Fruit fly (Drosophila melanogaster) whole organism, embryonic: ENCODE data around the gene CG8042.

Source experiments
- Aef1 ChIP-seq: fragments of 200-800 bp; sonication (Bioruptor generic); IDR thresholded peaks from 3 replicates; pipeline ENCODE4 v1.3.6; 2022; ENCODE audit warnings: missing biosample characterization, missing genetic modification characterization
- CG11398 ChIP-seq: fragments of 200-800 bp; sonication (Bioruptor generic); optimal IDR thresholded peaks from 2 replicates; lab custom pipeline; 2016; ENCODE audit warnings: missing biosample characterization, missing genetic modification characterization
- CG12219 ChIP-seq: fragments of 200-800 bp; sonication (Bioruptor generic); optimal IDR thresholded peaks from 3 replicates; lab custom pipeline; 2018; ENCODE audit warnings: missing biosample characterization, mild to moderate bottlenecking, missing genetic modification characterization
- CG13424 ChIP-seq: fragments of 200-800 bp; sonication (Bioruptor generic); optimal IDR thresholded peaks from 2 replicates; lab custom pipeline; 2019; ENCODE audit warnings: missing biosample characterization, mild to moderate bottlenecking, missing genetic modification characterization, moderate library complexity
- CG13894 ChIP-seq: fragments of 200-800 bp; sonication (Bioruptor generic); optimal IDR thresholded peaks from 3 replicates; lab custom pipeline; 2018; ENCODE audit warnings: missing biosample characterization, mild to moderate bottlenecking, missing genetic modification characterization, moderate library complexity
- CG17568 ChIP-seq: fragments of 200-800 bp; sonication (Bioruptor generic); optimal IDR thresholded peaks from 2 replicates; lab custom pipeline; 2018; ENCODE audit warnings: missing biosample characterization, mild to moderate bottlenecking, missing genetic modification characterization, moderate library complexity
- CG17802 ChIP-seq: fragments of 200-800 bp; sonication (Bioruptor generic); optimal IDR thresholded peaks from 2 replicates; lab custom pipeline; 2018; ENCODE audit warnings: missing biosample characterization, mild to moderate bottlenecking, missing genetic modification characterization, moderate library complexity
- CG2129 ChIP-seq: fragments of 200-800 bp; sonication (Bioruptor generic); IDR thresholded peaks from 2 replicates; pipeline ENCODE4 v1.3.6; 2022; ENCODE audit warnings: missing biosample characterization, missing genetic modification characterization; ENCODE audit not compliant: partially characterized antibody
- CG3065 ChIP-seq: fragments of 200-800 bp; sonication (Bioruptor generic); optimal IDR thresholded peaks from 2 replicates; lab custom pipeline; 2016; ENCODE audit warnings: missing biosample characterization, missing genetic modification characterization
- CG33213 ChIP-seq: fragments of 200-800 bp; sonication (Bioruptor generic); optimal IDR thresholded peaks from 3 replicates; lab custom pipeline; 2016; ENCODE audit warnings: missing biosample characterization, missing genetic modification characterization
- CG34224 ChIP-seq: fragments of 200-800 bp; sonication (Bioruptor generic); IDR thresholded peaks from 3 replicates; pipeline ENCODE4 v1.3.6; 2022; ENCODE audit warnings: missing biosample characterization, missing genetic modification characterization; ENCODE audit not compliant: partially characterized antibody
- CG34376 ChIP-seq: fragments of 200-800 bp; sonication (Bioruptor generic); optimal IDR thresholded peaks from 2 replicates; lab custom pipeline; 2018; ENCODE audit warnings: missing biosample characterization, mild to moderate bottlenecking, missing genetic modification characterization
- CG4282 ChIP-seq: fragments of 200-800 bp; sonication (Bioruptor generic); optimal IDR thresholded peaks from 2 replicates; lab custom pipeline; 2016; ENCODE audit warnings: missing biosample characterization, missing genetic modification characterization
- CG4854 ChIP-seq: fragments of 200-800 bp; sonication (Bioruptor generic); optimal IDR thresholded peaks from 2 replicates; lab custom pipeline; 2016; ENCODE audit warnings: missing biosample characterization, missing genetic modification characterization, inconsistent platforms
- CG5245 ChIP-seq: fragments of 200-800 bp; sonication (Bioruptor generic); optimal IDR thresholded peaks from 3 replicates; lab custom pipeline; 2016; ENCODE audit warnings: missing biosample characterization, missing genetic modification characterization
- CG7987 ChIP-seq: fragments of 200-800 bp; sonication (Bioruptor generic); optimal IDR thresholded peaks from 2 replicates; lab custom pipeline; 2018; ENCODE audit warnings: missing biosample characterization, mild to moderate bottlenecking, missing genetic modification characterization, moderate library complexity
- CG8388 ChIP-seq: fragments of 200-800 bp; sonication (Bioruptor generic); optimal IDR thresholded peaks from 2 replicates; lab custom pipeline; 2019; ENCODE audit warnings: missing biosample characterization, mild to moderate bottlenecking, missing genetic modification characterization, moderate library complexity
- CG9727 ChIP-seq: fragments of 200-800 bp; sonication (Bioruptor generic); optimal IDR thresholded peaks from 3 replicates; lab custom pipeline; 2017; ENCODE audit warnings: missing biosample characterization, mild to moderate bottlenecking, missing genetic modification characterization
- D ChIP-seq, 2 experiments: fragments of 200-800 bp in 1 of 2; fragments of >200 bp in 1 of 2; sonication (Bioruptor generic) in 1 of 2; optimal IDR thresholded peaks; 2 replicates in 1 of 2; 3 replicates in 1 of 2; lab custom pipeline; 2017; ENCODE audit warnings: mild to moderate bottlenecking in 1 of 2, missing biosample characterization in 1 of 2, missing genetic modification characterization in 1 of 2, missing genetic modification reagents in 1 of 2
- D19A ChIP-seq: fragments of 200-800 bp; optimal IDR thresholded peaks from 3 replicates; lab custom pipeline; 2019; ENCODE audit warnings: missing biosample characterization, mild to moderate bottlenecking, missing genetic modification characterization, moderate library complexity
- Ets65A ChIP-seq: fragments of 200-800 bp; sonication (Bioruptor generic); peaks from one replicate; lab custom pipeline; 2016; ENCODE audit warnings: missing biosample characterization, missing genetic modification characterization
- Fer3 ChIP-seq: fragments of 200-800 bp; sonication (Bioruptor generic); optimal IDR thresholded peaks from 2 replicates; lab custom pipeline; 2018; ENCODE audit warnings: missing biosample characterization, mild to moderate bottlenecking, missing genetic modification characterization, moderate library complexity
- H15 ChIP-seq: fragments of 200-800 bp; sonication (Bioruptor generic); IDR thresholded peaks from 3 replicates; pipeline ENCODE4 v1.3.6; 2022; ENCODE audit warnings: missing biosample characterization, missing genetic modification characterization
- MTF-1 ChIP-seq: fragments of 200-800 bp; sonication (Bioruptor generic); optimal IDR thresholded peaks from 2 replicates; lab custom pipeline; 2018; ENCODE audit warnings: missing biosample characterization, mild to moderate bottlenecking, missing genetic modification characterization, borderline replicate concordance
- NC2β ChIP-seq: fragments of 200-800 bp; sonication (Bioruptor generic); optimal IDR thresholded peaks from 2 replicates; lab custom pipeline; 2016; ENCODE audit warnings: missing biosample characterization, missing genetic modification characterization
- Oli ChIP-seq: fragments of 200-800 bp; sonication (Bioruptor generic); optimal IDR thresholded peaks from 2 replicates; lab custom pipeline; 2018; ENCODE audit warnings: missing biosample characterization, mild to moderate bottlenecking, missing genetic modification characterization, moderate library complexity
- abd-A ChIP-seq: fragments of 200-800 bp; sonication (Bioruptor generic); optimal IDR thresholded peaks from 3 replicates; lab custom pipeline; 2019; ENCODE audit warnings: missing biosample characterization, mild to moderate bottlenecking, missing genetic modification characterization, moderate library complexity
- al ChIP-seq: fragments of 200-800 bp; sonication (Bioruptor generic); IDR thresholded peaks from 2 replicates; pipeline ENCODE4 v1.3.6; 2022; ENCODE audit warnings: missing biosample characterization, missing genetic modification characterization
- ato ChIP-seq: fragments of 200-800 bp; sonication (Bioruptor generic); IDR thresholded peaks from 2 replicates; pipeline ENCODE4 v1.3.6; 2022; ENCODE audit warnings: missing biosample characterization, missing genetic modification characterization; ENCODE audit not compliant: partially characterized antibody
- ci ChIP-seq: fragments of 200-800 bp; sonication (Bioruptor generic); IDR thresholded peaks from 3 replicates; pipeline ENCODE4 v1.3.6; 2022; ENCODE audit warnings: missing biosample characterization, missing genetic modification characterization
- dan ChIP-seq: fragments of 200-800 bp; sonication (Bioruptor generic); IDR thresholded peaks from 2 replicates; pipeline ENCODE4 v1.3.6; 2022; ENCODE audit warnings: missing biosample characterization, missing genetic modification characterization
- fd102C ChIP-seq: fragments of 200-800 bp; sonication (Bioruptor generic); optimal IDR thresholded peaks from 2 replicates; lab custom pipeline; 2018; ENCODE audit warnings: missing biosample characterization, mild to moderate bottlenecking, missing genetic modification characterization, moderate library complexity
- gsb-n ChIP-seq: fragments of 200-800 bp; sonication (Bioruptor generic); optimal IDR thresholded peaks from 3 replicates; lab custom pipeline; 2018; ENCODE audit warnings: missing biosample characterization, mild to moderate bottlenecking, missing genetic modification characterization
- hth ChIP-seq: fragments of >200 bp; optimal IDR thresholded peaks from 2 replicates; lab custom pipeline; 2017; ENCODE audit warnings: inconsistent platforms
- maf-S ChIP-seq: fragments of 200-800 bp; sonication (Bioruptor generic); optimal IDR thresholded peaks from 2 replicates; lab custom pipeline; 2016; ENCODE audit warnings: missing biosample characterization, missing genetic modification characterization
- mirr ChIP-seq: fragments of 200-800 bp; sonication (Bioruptor generic); optimal IDR thresholded peaks from 3 replicates; lab custom pipeline; 2018; ENCODE audit warnings: missing biosample characterization, mild to moderate bottlenecking, missing genetic modification characterization
- nerfin-1 ChIP-seq: fragments of 200-800 bp; sonication (Bioruptor generic); optimal IDR thresholded peaks from 3 replicates; lab custom pipeline; 2019; ENCODE audit warnings: missing biosample characterization, mild to moderate bottlenecking, missing genetic modification characterization, moderate library complexity
- onecut ChIP-seq: fragments of 200-800 bp; sonication (Bioruptor generic); IDR thresholded peaks from 2 replicates; pipeline ENCODE4 v1.3.6; 2022; ENCODE audit warnings: missing biosample characterization, missing genetic modification characterization
- otp ChIP-seq: fragments of 200-800 bp; sonication (Bioruptor generic); IDR thresholded peaks from 3 replicates; pipeline ENCODE4, ENCODE4 v1.3.6; 2022; ENCODE audit warnings: missing biosample characterization, missing genetic modification characterization
- pb ChIP-seq: fragments of 200-800 bp; sonication (Bioruptor generic); optimal IDR thresholded peaks from 3 replicates; lab custom pipeline; 2016; ENCODE audit warnings: missing biosample characterization, missing genetic modification characterization
- psq ChIP-seq: fragments of 200-800 bp; sonication (Bioruptor generic); optimal IDR thresholded peaks from 2 replicates; lab custom pipeline; 2017; ENCODE audit warnings: missing biosample characterization, missing genetic modification characterization
- pzg ChIP-seq: fragments of 200-800 bp; sonication (Bioruptor generic); optimal IDR thresholded peaks from 3 replicates; lab custom pipeline; 2018; ENCODE audit warnings: missing biosample characterization, mild to moderate bottlenecking, missing genetic modification characterization, moderate library complexity
- run ChIP-seq: fragments of 200-800 bp; sonication (Bioruptor generic); optimal IDR thresholded peaks from 3 replicates; lab custom pipeline; 2018; ENCODE audit warnings: missing biosample characterization, mild to moderate bottlenecking, missing genetic modification characterization
- schlank ChIP-seq: fragments of 200-800 bp; sonication (Bioruptor generic); optimal IDR thresholded peaks from 2 replicates; lab custom pipeline; 2018; ENCODE audit warnings: missing biosample characterization, mild to moderate bottlenecking, missing genetic modification characterization
- sisA ChIP-seq: fragments of 200-800 bp; sonication (Bioruptor generic); IDR thresholded peaks from 2 replicates; pipeline ENCODE4 v1.3.6; 2022; ENCODE audit warnings: missing biosample characterization, missing genetic modification characterization
- sob ChIP-seq: fragments of 200-800 bp; sonication (Bioruptor generic); IDR thresholded peaks from 2 replicates; pipeline ENCODE4 v1.3.6; 2022; ENCODE audit warnings: missing biosample characterization, missing genetic modification characterization
- tap ChIP-seq: fragments of 200-800 bp; optimal IDR thresholded peaks from 3 replicates; lab custom pipeline; 2019; ENCODE audit warnings: missing biosample characterization, mild to moderate bottlenecking, missing genetic modification characterization, moderate library complexity
- zen ChIP-seq: fragments of 200-800 bp; sonication (Bioruptor generic); optimal IDR thresholded peaks from 3 replicates; lab custom pipeline; 2018; ENCODE audit warnings: missing biosample characterization, mild to moderate bottlenecking, missing genetic modification characterization, moderate library complexity

Gene CG8042

dm6 chr3L:7988828-7989673, 14.3 kb upstream of the CG8042 start (continued):
- TF ChIP-seq fd102C (GFP tag; lab: Kevin White, UChicago) = no peak
- peak; percentile 49; the same call in 1 of the 3 replicates for TF ChIP-seq otp (GFP tag; lab: Robert Waterston, UW)
- TF ChIP-seq maf-S (GFP tag; lab: Kevin White, UChicago) = no peak
- TF ChIP-seq MTF-1 (GFP tag; lab: Kevin White, UChicago) = no peak
- peak; percentile 80 for TF ChIP-seq zen
- TF ChIP-seq CG33213 = peak; percentile 60
- TF ChIP-seq CG3065 (GFP tag; lab: Kevin White, UChicago) = no peak
- TF ChIP-seq Fer3 = peak; percentile 32
- TF ChIP-seq CG13424 (tag; lab: Kevin White, UChicago) = peak; percentile 69
- TF ChIP-seq D (optimal IDR thresholded peaks at IDR 0.05; lab: Kevin White, UChicago) = no peak
- TF ChIP-seq D (GFP tag; optimal IDR thresholded peaks at IDR 0.05; lab: Kevin White, UChicago) = peak; percentile 85
- TF ChIP-seq CG2129 (GFP tag; lab: Robert Waterston, UW) = no peak
- peak; percentile 66 for TF ChIP-seq CG5245
- peak; percentile 35 for TF ChIP-seq pb (GFP tag; lab: Kevin White, UChicago)
- TF ChIP-seq run (tag; lab: Kevin White, UChicago) = no peak
- peak; percentile 55 for TF ChIP-seq CG12219 (GFP tag; lab: Kevin White, UChicago)
- no peak for TF ChIP-seq psq (GFP tag; lab: Kevin White, UChicago)
- TF ChIP-seq dan (GFP tag; lab: Robert Waterston, UW) = no peak; the same call in 1 of the 2 replicates
- TF ChIP-seq Ets65A = peak; percentile 74
- TF ChIP-seq abd-A (tag; lab: Kevin White, UChicago) = no peak
- no peak for TF ChIP-seq CG11398 (GFP tag; lab: Kevin White, UChicago)
- TF ChIP-seq mirr (GFP tag; lab: Kevin White, UChicago) = no peak
- no peak for TF ChIP-seq CG4282 (GFP tag; lab: Kevin White, UChicago)
- TF ChIP-seq onecut (GFP tag; lab: Robert Waterston, UW) = peak; percentile 29; the same call in 1 of the 2 replicates
- peak; percentile 77 for TF ChIP-seq gsb-n (tag; lab: Kevin White, UChicago)
- TF ChIP-seq CG7987 (GFP tag; lab: Kevin White, UChicago) = no peak
- peak; percentile 90 for TF ChIP-seq CG9727
- TF ChIP-seq CG8388 = peak; percentile 65
- peak; percentile 46; the same call in 1 of the 3 replicates for TF ChIP-seq H15
- no peak for TF ChIP-seq CG13894
- peak; percentile 43; the same call in 2 of the 3 replicates for TF ChIP-seq ci (GFP tag; lab: Robert Waterston, UW)
- TF ChIP-seq Aef1 (GFP tag; lab: Robert Waterston, UW) = no peak
- TF ChIP-seq schlank (tag; lab: Kevin White, UChicago) = no peak
- TF ChIP-seq nerfin-1 (tag; lab: Kevin White, UChicago) = peak; percentile 68
- TF ChIP-seq sisA (GFP tag; lab: Robert Waterston, UW) = no peak; the same call in 1 of the 2 replicates
- TF ChIP-seq Oli = peak; percentile 77
- peak; percentile 2 for TF ChIP-seq tap (tag; lab: Kevin White, UChicago)
- no peak for TF ChIP-seq al (GFP tag; lab: Robert Waterston, UW)
- TF ChIP-seq sob (GFP tag; lab: Robert Waterston, UW) = peak; percentile 52
- TF ChIP-seq CG17568 (GFP tag; lab: Kevin White, UChicago) = peak; percentile 26
- TF ChIP-seq D19A = peak; percentile 69
- peak; percentile 36 for TF ChIP-seq NC2β (GFP tag; lab: Kevin White, UChicago)
- TF ChIP-seq pzg = no peak
- no peak for TF ChIP-seq hth (lab: Kevin White, UChicago)
- TF ChIP-seq CG4854 (GFP tag; lab: Kevin White, UChicago) = peak; percentile 7
- TF ChIP-seq CG34224 (GFP tag; lab: Robert Waterston, UW) = no peak
- TF ChIP-seq CG34376 = no peak
- peak; percentile 17 for TF ChIP-seq CG17802 (tag; lab: Kevin White, UChicago)
- TF ChIP-seq ato (GFP tag; lab: Robert Waterston, UW) = no peak
